Worm (Caenorhabditis elegans): ENCODE data around the gene abcf-3.

ce11 chrIII:6221403-6221802 is 48.2 kb downstream of the abcf-3 start:
- no peak for TF ChIP-seq snpc-4 (tag; optimal IDR thresholded peaks at IDR 0.05)
- TF ChIP-seq lin-13 (GFP tag; optimal IDR thresholded peaks at IDR 0.05) = no peak

All from whole organism, L2 larva.